Worm (Caenorhabditis elegans): Measurements from ENCODE around the gene fkh-6.
A peak's percentile ranks its signal among the peaks of the same experiment; 100 is the strongest.

The fkh-6 gene

ce11 chrII:4405358-4405757 lies 22.2 kb upstream of the fkh-6 start, which contains the start of gene ZK430.5:
Gene ZK430.5 (plus strand): TSS chrII:4405658.
- no peak for TF ChIP-seq ceh-6 (GFP tag; optimal IDR thresholded peaks at IDR 0.05)
- no peak for TF ChIP-seq nhr-11 (tag; optimal IDR thresholded peaks at IDR 0.05)
- TF ChIP-seq npax-4 (tag; optimal IDR thresholded peaks at IDR 0.05): no peak
- TF ChIP-seq gmeb-2 (tag; optimal IDR thresholded peaks at IDR 0.05): no peak
- no peak for TF ChIP-seq C38D4.7 (GFP tag; optimal IDR thresholded peaks at IDR 0.05)
- TF ChIP-seq ceh-24 (tag; optimal IDR thresholded peaks at IDR 0.05): no peak
- TF ChIP-seq ceh-22 (tag; optimal IDR thresholded peaks at IDR 0.05): no peak
- TF ChIP-seq T23F11.4 (GFP tag; optimal IDR thresholded peaks at IDR 0.05): no peak
- TF ChIP-seq unc-55 (GFP tag; optimal IDR thresholded peaks at IDR 0.05): no peak
- no peak for TF ChIP-seq ceh-14 (tag; optimal IDR thresholded peaks at IDR 0.05)
- no peak for TF ChIP-seq madf-2 (tag; optimal IDR thresholded peaks at IDR 0.05)
- no peak for TF ChIP-seq unc-42 (tag; optimal IDR thresholded peaks at IDR 0.05)
- TF ChIP-seq dve-1 (tag; optimal IDR thresholded peaks at IDR 0.05): no peak
- no peak for TF ChIP-seq ref-2 (tag; optimal IDR thresholded peaks at IDR 0.05)
- no peak for TF ChIP-seq hlh-6 (tag; optimal IDR thresholded peaks at IDR 0.05)
- TF ChIP-seq ceh-30 (tag; optimal IDR thresholded peaks at IDR 0.05): no peak
- no peak for TF ChIP-seq ama-1 (optimal IDR thresholded peaks at IDR 0.05)
- no peak for TF ChIP-seq odd-2 (tag; optimal IDR thresholded peaks at IDR 0.05)

ce11 chrII:4394438-4394837 lies 11.2 kb upstream of the fkh-6 start:
- no peak for TF ChIP-seq hlh-30 (tag; optimal IDR thresholded peaks at IDR 0.05; ENCODE audit: insufficient read depth)
- peak; percentile 25 for TF ChIP-seq rnt-1 (tag; optimal IDR thresholded peaks at IDR 0.05)
- TF ChIP-seq fkh-6 (tag; optimal IDR thresholded peaks at IDR 0.05): peak; percentile 67

DNA sequence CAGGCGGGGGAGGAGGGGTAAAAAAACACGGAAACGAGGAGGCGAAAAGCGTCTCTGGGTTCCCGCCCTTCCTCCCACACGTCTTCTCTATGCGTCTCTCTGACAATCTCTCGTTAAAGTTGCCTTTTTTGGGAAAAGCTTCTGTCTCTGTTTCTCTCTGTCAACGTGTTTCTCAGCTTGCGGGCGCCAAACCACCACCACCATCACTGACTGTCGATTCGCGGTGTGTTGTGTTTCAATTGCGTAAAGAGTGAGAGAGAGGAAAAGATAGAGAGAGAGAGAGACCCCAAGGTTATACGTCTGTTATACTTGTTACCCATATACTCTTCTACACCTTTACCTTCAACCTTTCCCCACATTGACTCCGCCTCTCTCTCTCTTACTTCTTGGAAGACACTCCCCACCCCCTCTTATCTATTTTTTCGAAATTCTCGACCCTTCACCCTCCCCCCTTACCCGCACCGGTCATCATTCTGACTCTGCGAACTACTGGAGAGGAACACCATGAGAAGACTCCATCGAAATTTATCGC lies 9.4 kb upstream of the fkh-6 start, which contains the start of gene mlt-7:
mlt-7 (plus strand) TSS at position 482 of the 532 bp plus-strand sequence.
- TF ChIP-seq sox-2 (GFP tag; IDR thresholded peaks at IDR 0.05) (no peak), fkh-6 (tag; optimal IDR thresholded peaks at IDR 0.05) (peak; percentile 82)

- TF ChIP-seq ceh-31 (tag; optimal IDR thresholded peaks at IDR 0.05) (no peak), tbx-7 (tag; optimal IDR thresholded peaks at IDR 0.05) (no peak), ceh-22 (tag; optimal IDR thresholded peaks at IDR 0.05) (no peak), sox-4 (tag; optimal IDR thresholded peaks at IDR 0.05) (no peak), pqm-1 (tag; optimal IDR thresholded peaks at IDR 0.05) (no peak), lin-11 (tag; optimal IDR thresholded peaks at IDR 0.05) (no peak), fkh-6 (tag; optimal IDR thresholded peaks at IDR 0.05) (no peak), nhr-11 (tag; optimal IDR thresholded peaks at IDR 0.05) (no peak), ceh-34 (tag; optimal IDR thresholded peaks at IDR 0.05) (no peak), elt-4 (tag; optimal IDR thresholded peaks at IDR 0.05) (no peak), fax-1 (tag; optimal IDR thresholded peaks at IDR 0.05) (no peak), zip-5 (tag; optimal IDR thresholded peaks at IDR 0.05) (no peak), ceh-48 (tag; optimal IDR thresholded peaks at IDR 0.05) (no peak), syd-9 (tag; optimal IDR thresholded peaks at IDR 0.05) (no peak), ama-1 (optimal IDR thresholded peaks at IDR 0.05) (no peak), ztf-16 (tag; optimal IDR thresholded peaks at IDR 0.05) (no peak)
Measured at ce11 chrII:4391072-4391471, 7.9 kb upstream of the fkh-6 start.

DNA sequence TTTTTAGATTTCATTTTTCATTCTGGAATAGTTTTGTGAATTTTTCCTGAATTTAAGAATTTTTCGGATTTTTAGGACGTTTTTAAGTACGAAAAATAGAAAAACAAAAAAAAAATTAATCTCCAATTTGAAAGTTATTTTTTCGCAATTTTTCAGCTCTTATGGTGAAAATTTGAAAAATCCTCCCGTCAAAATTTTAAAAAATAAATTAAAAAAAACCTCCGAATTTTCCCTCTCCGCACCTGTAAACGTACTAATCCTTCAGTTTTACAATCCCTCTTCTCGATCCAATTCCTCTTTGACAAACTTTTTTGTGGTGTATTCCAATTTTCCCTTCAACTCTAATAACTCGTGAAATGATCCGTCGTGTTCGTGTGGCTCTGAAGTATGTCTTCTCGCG lies 5.0 kb downstream of the fkh-6 start, which contains the start of gene B0286.1:
B0286.1 (plus strand) TSS at position 301 of the 400 bp plus-strand sequence.
- TF ChIP-seq madf-2 (tag; optimal IDR thresholded peaks at IDR 0.05): no peak
- no peak for TF ChIP-seq npax-4 (tag; optimal IDR thresholded peaks at IDR 0.05)
- TF ChIP-seq fkh-6 (tag; optimal IDR thresholded peaks at IDR 0.05): no peak
- no peak for TF ChIP-seq ceh-45 (GFP tag; IDR thresholded peaks at IDR 0.05)
- TF ChIP-seq K02D7.2 (tag; optimal IDR thresholded peaks at IDR 0.05): no peak
